Fruit fly (Drosophila melanogaster) whole organism, embryonic: Measurements from ENCODE around the gene CG6656.

Experiments used
- CG12769 ChIP-seq: fragments of 200-800 bp; sonication (Bioruptor generic); optimal IDR thresholded peaks from 2 replicates; lab custom pipeline; 2019; ENCODE audit warnings: missing biosample characterization, mild to moderate bottlenecking, missing genetic modification characterization, moderate library complexity
- CG14014 ChIP-seq: fragments of 200-800 bp; sonication (Bioruptor generic); IDR thresholded peaks from 2 replicates; pipeline ENCODE4 v1.3.6; 2022; ENCODE audit warnings: missing biosample characterization, missing genetic modification characterization
- CG5180 ChIP-seq: fragments of 200-800 bp; sonication (Bioruptor generic); optimal IDR thresholded peaks from 3 replicates; lab custom pipeline; 2017; ENCODE audit warnings: missing biosample characterization, missing genetic modification characterization, mild to moderate bottlenecking, moderate library complexity, missing genetic modification reagents
- Gsc ChIP-seq: fragments of 200-800 bp; sonication (Bioruptor generic); IDR thresholded peaks from 2 replicates; pipeline ENCODE4 v1.3.6; 2022; ENCODE audit warnings: missing biosample characterization, missing genetic modification characterization
- HmgZ ChIP-seq: fragments of 200-800 bp; sonication (Bioruptor generic); optimal IDR thresholded peaks from 2 replicates; lab custom pipeline; 2018; ENCODE audit warnings: missing biosample characterization, mild to moderate bottlenecking, missing genetic modification characterization
- ssp ChIP-seq: fragments of 200-800 bp; sonication (Bioruptor generic); IDR thresholded peaks from 2 replicates; pipeline ENCODE4 v1.3.6; 2022; ENCODE audit warnings: missing biosample characterization, missing genetic modification characterization
- wor ChIP-seq: fragments of 200-800 bp; sonication (Bioruptor generic); IDR thresholded peaks from 2 replicates; pipeline ENCODE4 v1.3.6; 2022; ENCODE audit warnings: missing biosample characterization, missing genetic modification characterization

DNA sequence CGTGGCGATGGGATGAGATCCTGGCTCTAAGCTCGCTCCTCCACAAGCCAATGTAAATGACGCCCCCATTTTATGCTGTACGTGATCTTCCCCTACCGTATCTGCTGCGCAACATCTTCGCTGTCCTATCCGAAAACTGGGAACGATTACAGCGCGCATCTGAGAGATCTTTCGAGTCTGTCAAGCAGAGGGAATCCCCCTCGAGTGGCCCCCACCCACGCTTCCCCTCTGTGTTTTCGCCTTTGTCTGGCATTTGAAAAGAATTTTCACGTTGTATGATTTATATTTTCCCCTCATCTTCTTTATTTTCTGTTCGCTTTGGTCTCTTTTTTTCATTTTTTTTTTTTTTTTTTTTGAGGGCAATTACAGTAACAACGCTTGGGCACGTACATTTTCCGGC lies 27.7 kb upstream of the CG6656 start:
- TF ChIP-seq Gsc (GFP tag; lab: Robert Waterston, UW) (no peak), ssp (no peak), HmgZ (tag; lab: Kevin White, UChicago) (no peak), wor (GFP tag; lab: Robert Waterston, UW) (no peak), CG12769 (tag; lab: Kevin White, UChicago) (no peak), CG5180 (GFP tag; lab: Kevin White, UChicago) (no peak), CG14014 (no peak)
